Fruit fly (Drosophila melanogaster): ENCODE data around the gene Mnr.

Mnr gene

DNA sequence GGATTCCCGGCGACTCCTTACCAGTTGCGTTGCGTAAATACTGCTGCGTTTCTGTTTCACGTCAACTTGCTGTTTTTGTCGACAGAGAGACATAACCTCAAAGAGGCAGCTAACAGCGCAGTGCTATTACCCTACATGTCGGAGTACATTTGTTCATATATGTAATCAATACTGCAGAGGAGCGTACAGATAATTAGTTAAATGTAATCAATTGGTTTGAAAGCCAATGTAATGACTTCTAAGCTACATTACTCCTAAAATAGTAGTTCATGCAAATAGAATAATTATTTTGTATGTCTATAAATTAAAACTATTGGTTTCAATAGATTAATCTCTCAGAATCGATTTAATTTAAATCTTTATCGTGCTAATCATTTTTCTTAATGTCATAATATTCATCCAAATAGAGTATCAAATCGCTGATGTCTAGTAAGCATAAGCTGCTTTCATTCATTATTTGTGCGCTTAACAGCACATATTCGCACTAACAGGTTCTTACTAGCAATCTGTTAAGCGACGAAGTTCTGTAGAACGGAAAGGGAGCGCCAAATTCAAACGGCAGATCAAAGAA lies 38.3 kb upstream of the Mnr start, which contains the start of the genes SLIRP1 and anox (continued):
- TF ChIP-seq ftz-f1 (GFP tag; optimal IDR thresholded peaks at IDR 0.05) (no peak), CG12071 (GFP tag; optimal IDR thresholded peaks at IDR 0.05) (peak; percentile 60), CG10147 (GFP tag; optimal IDR thresholded peaks at IDR 0.05) (peak; percentile 92), Max (GFP tag; optimal IDR thresholded peaks at IDR 0.05) (peak; percentile 75), Ets65A (GFP tag) (peak; percentile 68), klu (GFP tag; IDR thresholded peaks at IDR 0.05) (peak; percentile 71), CG30020 (tag; optimal IDR thresholded peaks at IDR 0.05) (peak; percentile 70), CG13775 (GFP tag; optimal IDR thresholded peaks at IDR 0.05) (peak; percentile 87), lola (GFP tag; optimal IDR thresholded peaks at IDR 0.05) (peak in 1 of 3 experiments; percentile 92), trh (GFP tag; optimal IDR thresholded peaks at IDR 0.05) (peak; percentile 81), Doc3 (GFP tag; IDR thresholded peaks at IDR 0.05; ENCODE audit: partially characterized antibody) (no peak), CG11398 (GFP tag; optimal IDR thresholded peaks at IDR 0.05) (peak; percentile 50), Dbx (GFP tag; IDR thresholded peaks at IDR 0.05) (peak; percentile 80), CG18619 (GFP tag; optimal IDR thresholded peaks at IDR 0.05) (peak; percentile 91), CG9932 (GFP tag; IDR thresholded peaks at IDR 0.05) (peak; percentile 86), CG8281 (tag; optimal IDR thresholded peaks at IDR 0.05) (peak; percentile 69), CkIIα-i1 (GFP tag; IDR thresholded peaks at IDR 0.05) (no peak), gcm2 (GFP tag; optimal IDR thresholded peaks at IDR 0.05) (peak; percentile 11), CG33557 (GFP tag; optimal IDR thresholded peaks at IDR 0.05) (peak; percentile 78), cas (GFP tag; IDR thresholded peaks at IDR 0.05) (peak; percentile 69), CG1792 (GFP tag; optimal IDR thresholded peaks at IDR 0.05) (peak; percentile 18), CG1603 (tag; optimal IDR thresholded peaks at IDR 0.05) (peak; percentile 66), CG4424 (GFP tag; optimal IDR thresholded peaks at IDR 0.05) (peak; percentile 89), ssp (GFP tag; IDR thresholded peaks at IDR 0.05) (peak; percentile 68), br (optimal IDR thresholded peaks at IDR 0.05) (no peak), Chrac-16 (GFP tag; optimal IDR thresholded peaks at IDR 0.05) (peak; percentile 87), ranshi (GFP tag; IDR thresholded peaks at IDR 0.05) (peak; percentile 80; the same call in 1 of the 2 replicates), CG2199 (GFP tag; IDR thresholded peaks at IDR 0.05) (no peak), her (GFP tag; optimal IDR thresholded peaks at IDR 0.05) (peak; percentile 64), CG30431 (GFP tag; optimal IDR thresholded peaks at IDR 0.05) (peak; percentile 70), CG13287 (GFP tag; IDR thresholded peaks at IDR 0.05; ENCODE audit: partially characterized antibody) (no peak), CG17568 (GFP tag; optimal IDR thresholded peaks at IDR 0.05) (no peak), CG1024 (GFP tag; IDR thresholded peaks at IDR 0.05) (no peak), HHEX (GFP tag; optimal IDR thresholded peaks at IDR 0.05) (peak; percentile 80), psq (GFP tag; optimal IDR thresholded peaks at IDR 0.05) (peak; percentile 66), hth (optimal IDR thresholded peaks at IDR 0.05) (no peak), CG4404 (GFP tag; IDR thresholded peaks at IDR 0.05) (peak; percentile 66), CG12769 (tag; optimal IDR thresholded peaks at IDR 0.05) (peak; percentile 83), h (optimal IDR thresholded peaks at IDR 0.05) (no peak), MESR4 (GFP tag; optimal IDR thresholded peaks at IDR 0.05) (no peak), H15 (GFP tag; IDR thresholded peaks at IDR 0.05) (peak; percentile 72), CG10431 (GFP tag; optimal IDR thresholded peaks at IDR 0.05) (peak; percentile 70), Fer2 (tag; optimal IDR thresholded peaks at IDR 0.05) (peak; percentile 61), CG4854 (GFP tag; optimal IDR thresholded peaks at IDR 0.05) (peak; percentile 63), CG33213 (GFP tag; optimal IDR thresholded peaks at IDR 0.05) (peak; percentile 45), sens (GFP tag) (peak; percentile 97), sna (GFP tag; IDR thresholded peaks at IDR 0.05; ENCODE audit: partially characterized antibody) (no peak), jing (GFP tag; optimal IDR thresholded peaks at IDR 0.05) (no peak), hkb (optimal IDR thresholded peaks at IDR 0.05) (no peak), hkb (GFP tag; IDR thresholded peaks at IDR 0.05) (peak; percentile 84), Spps (tag; optimal IDR thresholded peaks at IDR 0.05) (peak; percentile 70), fu2 (GFP tag; optimal IDR thresholded peaks at IDR 0.05) (peak; percentile 68)

All from whole organism, embryonic.